Worm (Caenorhabditis elegans): ENCODE data around the gene pap-2.

The pap-2 gene

ce11 chrII:9619402-9619862, 10.2 kb upstream of the pap-2 start:
- TF ChIP-seq ztf-29 (GFP tag; IDR thresholded peaks at IDR 0.05) (no peak), klf-2 (GFP tag; conservative IDR thresholded peaks at IDR 0.05) (no peak), T22C8.4 (GFP tag; IDR thresholded peaks at IDR 0.05) (0 out of 2 replicates have a peak, but pooled peaks have one; percentile 27), tab-1 (GFP tag; IDR thresholded peaks at IDR 0.05) (no peak), flt-1 (GFP tag; IDR thresholded peaks at IDR 0.05) (peak; percentile 50; the same call in 1 of the 2 replicates), med-1 (GFP tag; optimal IDR thresholded peaks at IDR 0.05; ENCODE audit: insufficient read depth) (no peak), ref-1 (GFP tag; conservative IDR thresholded peaks at IDR 0.05) (no peak), cog-1 (tag; optimal IDR thresholded peaks at IDR 0.05) (peak; percentile 72), ztf-23 (GFP tag; IDR thresholded peaks at IDR 0.05) (0 out of 2 replicates have a peak, but pooled peaks have one; percentile 44)

ce11 chrII:9618759-9619158, 9.6 kb upstream of the pap-2 start:
- no peak for TF ChIP-seq tab-1 (GFP tag; IDR thresholded peaks at IDR 0.05)
- no peak for TF ChIP-seq flt-1 (GFP tag; IDR thresholded peaks at IDR 0.05)
- no peak for TF ChIP-seq ztf-23 (GFP tag; IDR thresholded peaks at IDR 0.05)
- TF ChIP-seq ref-1 (GFP tag; conservative IDR thresholded peaks at IDR 0.05) = no peak
- no peak for TF ChIP-seq klf-2 (GFP tag; conservative IDR thresholded peaks at IDR 0.05)
- TF ChIP-seq cog-1 (tag; optimal IDR thresholded peaks at IDR 0.05) = no peak
- no peak for TF ChIP-seq med-1 (GFP tag; optimal IDR thresholded peaks at IDR 0.05; ENCODE audit: insufficient read depth)
- no peak for TF ChIP-seq ztf-29 (GFP tag; IDR thresholded peaks at IDR 0.05)
- TF ChIP-seq T22C8.4 (GFP tag; IDR thresholded peaks at IDR 0.05) = no peak

ce11 chrII:9617902-9618245, 8.7 kb upstream of the pap-2 start:
- TF ChIP-seq flt-1 (GFP tag; IDR thresholded peaks at IDR 0.05) = no peak
- no peak for TF ChIP-seq cog-1 (tag; optimal IDR thresholded peaks at IDR 0.05)

- TF ChIP-seq ref-1 (GFP tag; conservative IDR thresholded peaks at IDR 0.05) = no peak
- no peak for TF ChIP-seq klf-2 (GFP tag; conservative IDR thresholded peaks at IDR 0.05)
- TF ChIP-seq cog-1 (tag; optimal IDR thresholded peaks at IDR 0.05) = no peak
- no peak for TF ChIP-seq tab-1 (GFP tag; IDR thresholded peaks at IDR 0.05)
- TF ChIP-seq ztf-23 (GFP tag; IDR thresholded peaks at IDR 0.05) = no peak
- no peak for TF ChIP-seq ztf-29 (GFP tag; IDR thresholded peaks at IDR 0.05)
- TF ChIP-seq T22C8.4 (GFP tag; IDR thresholded peaks at IDR 0.05) = 0 out of 2 replicates have a peak, but pooled peaks have one; percentile 37
- TF ChIP-seq med-1 (GFP tag; optimal IDR thresholded peaks at IDR 0.05; ENCODE audit: insufficient read depth) = no peak
These were observed 8.1 kb upstream of the pap-2 start, which contains the start of gene hal-3 for ce11 chrII:9617039-9617901. hal-3 (minus strand) TSS chrII:9617125.

- TF ChIP-seq tab-1 (GFP tag; IDR thresholded peaks at IDR 0.05) (no peak), klf-2 (GFP tag; conservative IDR thresholded peaks at IDR 0.05) (no peak), ref-1 (GFP tag; conservative IDR thresholded peaks at IDR 0.05) (no peak), med-1 (GFP tag; optimal IDR thresholded peaks at IDR 0.05; ENCODE audit: insufficient read depth) (no peak), ztf-29 (GFP tag; IDR thresholded peaks at IDR 0.05) (no peak), ztf-23 (GFP tag; IDR thresholded peaks at IDR 0.05) (no peak), T22C8.4 (GFP tag; IDR thresholded peaks at IDR 0.05) (no peak)
These were observed 5.5 kb upstream of the pap-2 start, which contains the start of gene hlh-6 for ce11 chrII:9614728-9615127. hlh-6 (minus strand) TSS chrII:9614828.

- TF ChIP-seq med-1 (GFP tag; optimal IDR thresholded peaks at IDR 0.05; ENCODE audit: insufficient read depth) (no peak), ref-1 (GFP tag; conservative IDR thresholded peaks at IDR 0.05) (no peak), ztf-29 (GFP tag; IDR thresholded peaks at IDR 0.05) (no peak), flt-1 (GFP tag; IDR thresholded peaks at IDR 0.05) (no peak), ztf-23 (GFP tag; IDR thresholded peaks at IDR 0.05) (no peak), klf-2 (GFP tag; conservative IDR thresholded peaks at IDR 0.05) (no peak), T22C8.4 (GFP tag; IDR thresholded peaks at IDR 0.05) (no peak), cog-1 (tag; optimal IDR thresholded peaks at IDR 0.05) (no peak), tab-1 (GFP tag; IDR thresholded peaks at IDR 0.05) (no peak)
These were observed 2.2 kb upstream of the pap-2 start, which contains the start of the genes T15H9.5 and T15H9.4 for ce11 chrII:9611347-9611923. T15H9.5 (minus strand) TSS chrII:9611447. T15H9.4 (plus strand) TSS chrII:9611873.

ce11 chrII:9607137-9607536, 2.1 kb downstream of the pap-2 start:
- no peak for TF ChIP-seq klf-2 (GFP tag; conservative IDR thresholded peaks at IDR 0.05)
- TF ChIP-seq med-1 (GFP tag; optimal IDR thresholded peaks at IDR 0.05; ENCODE audit: insufficient read depth) = no peak
- TF ChIP-seq cog-1 (tag; optimal IDR thresholded peaks at IDR 0.05) = no peak
- no peak for TF ChIP-seq T22C8.4 (GFP tag; IDR thresholded peaks at IDR 0.05)

ce11 chrII:9606485-9607036, 2.6 kb downstream of the pap-2 start:
- TF ChIP-seq T22C8.4 (GFP tag; IDR thresholded peaks at IDR 0.05) = no peak

ce11 chrII:9605954-9606353, 3.2 kb downstream of the pap-2 start:
- no peak for TF ChIP-seq cog-1 (tag; optimal IDR thresholded peaks at IDR 0.05)
- TF ChIP-seq ztf-23 (GFP tag; IDR thresholded peaks at IDR 0.05) = no peak
- no peak for TF ChIP-seq klf-2 (GFP tag; conservative IDR thresholded peaks at IDR 0.05)
- no peak for TF ChIP-seq ztf-29 (GFP tag; IDR thresholded peaks at IDR 0.05)
- no peak for TF ChIP-seq tab-1 (GFP tag; IDR thresholded peaks at IDR 0.05)

- no peak for TF ChIP-seq ztf-23 (GFP tag; IDR thresholded peaks at IDR 0.05)
- TF ChIP-seq flt-1 (GFP tag; IDR thresholded peaks at IDR 0.05) = no peak
These were observed 3.9 kb downstream of the pap-2 start, which contains the start of gene nhr-19 for ce11 chrII:9605336-9605735. nhr-19 (minus strand) TSS chrII:9605526.

Data from whole organism, midembryonic.